Worm (Caenorhabditis elegans): Measurements from ENCODE around the gene Y105C5A.1268.
A peak's percentile ranks its signal among the peaks of the same experiment; 100 is the strongest.
"Not testable (repeated sequence)": the region's sequence is repeated elsewhere in the genome, so short reads cannot be mapped to it uniquely, and the experiment has no call there.

Gene Y105C5A.1268

DNA sequence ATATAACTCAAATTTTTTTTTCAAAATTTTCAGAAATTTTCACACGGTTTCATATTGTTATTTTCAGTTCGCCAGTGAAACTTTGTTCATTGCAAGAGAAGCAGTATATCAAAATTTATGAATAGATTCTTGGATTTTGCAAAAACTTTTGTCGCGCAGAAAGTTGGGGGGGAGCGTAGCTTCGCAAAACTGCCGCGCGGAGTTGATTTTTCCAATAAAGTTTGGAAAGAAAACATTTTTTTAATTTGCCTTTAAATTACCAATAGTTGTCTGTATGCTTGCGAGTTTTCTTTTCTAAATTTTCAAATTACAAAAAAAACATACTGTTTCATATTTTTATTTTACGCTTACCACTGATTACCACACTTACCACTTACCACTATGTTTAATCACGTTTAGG lies 40.0 kb upstream of the Y105C5A.1268 start:
- no peak for TF ChIP-seq nhr-77 (tag; optimal IDR thresholded peaks at IDR 0.05)
- TF ChIP-seq snpc-1.2 (GFP tag; IDR thresholded peaks at IDR 0.05), result peak; percentile 75

DNA sequence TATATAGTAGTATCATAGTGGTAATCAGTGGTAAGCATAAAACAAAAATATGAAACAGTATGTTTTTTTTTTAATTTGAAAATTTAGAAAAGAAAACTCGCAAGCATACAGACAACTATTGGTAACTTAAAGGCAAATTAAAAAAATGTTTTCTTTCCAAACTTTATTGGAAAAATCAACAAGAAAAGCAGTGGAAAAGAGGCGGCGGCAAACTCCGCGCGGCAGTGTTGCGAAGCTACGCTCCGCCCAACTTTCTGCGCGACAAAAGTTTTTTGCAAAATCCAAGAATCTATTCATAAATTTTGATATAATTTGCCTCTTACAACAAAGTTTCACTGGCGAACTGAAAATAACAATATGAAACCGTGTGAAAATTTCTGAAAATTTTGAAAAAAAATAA lies 38.3 kb upstream of the Y105C5A.1268 start:
- TF ChIP-seq ama-1 (optimal IDR thresholded peaks at IDR 0.05) (no peak), snpc-1.2 (GFP tag; IDR thresholded peaks at IDR 0.05) (peak; percentile 82), ceh-28 (tag; optimal IDR thresholded peaks at IDR 0.05) (no peak)

DNA sequence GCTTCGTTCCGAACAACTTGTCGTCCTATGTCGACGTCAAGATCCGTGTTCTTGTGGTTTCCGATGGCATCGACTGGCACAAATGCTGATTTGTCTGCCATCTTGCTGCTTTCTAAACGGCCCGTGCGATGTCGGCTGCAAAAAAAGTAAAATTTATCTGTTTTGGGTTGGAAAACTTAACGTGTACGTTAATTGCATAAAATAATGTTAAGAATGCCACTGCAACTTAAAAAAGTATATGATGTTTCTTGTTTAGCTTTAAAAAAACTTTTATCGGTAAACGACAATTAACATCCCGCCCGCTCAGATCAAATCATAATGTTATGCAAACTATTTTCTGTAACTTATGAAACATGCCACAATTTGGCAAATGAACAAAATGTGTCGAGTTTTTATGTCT lies 35.2 kb upstream of the Y105C5A.1268 start, which contains the start of gene Y105C5A.26:
Gene Y105C5A.26, minus strand, starts transcription at position 101 of the 400 bp plus-strand sequence.
- TF ChIP-seq nhr-77 (tag; optimal IDR thresholded peaks at IDR 0.05); ZK546.5 (tag; optimal IDR thresholded peaks at IDR 0.05); madf-9 (GFP tag; conservative IDR thresholded peaks at IDR 0.05): not testable (repeated sequence)

ce11 chrIV:15677629-15678028 lies 31.4 kb upstream of the Y105C5A.1268 start:
- peak; percentile 81 for TF ChIP-seq snpc-1.2 (GFP tag; IDR thresholded peaks at IDR 0.05)

DNA sequence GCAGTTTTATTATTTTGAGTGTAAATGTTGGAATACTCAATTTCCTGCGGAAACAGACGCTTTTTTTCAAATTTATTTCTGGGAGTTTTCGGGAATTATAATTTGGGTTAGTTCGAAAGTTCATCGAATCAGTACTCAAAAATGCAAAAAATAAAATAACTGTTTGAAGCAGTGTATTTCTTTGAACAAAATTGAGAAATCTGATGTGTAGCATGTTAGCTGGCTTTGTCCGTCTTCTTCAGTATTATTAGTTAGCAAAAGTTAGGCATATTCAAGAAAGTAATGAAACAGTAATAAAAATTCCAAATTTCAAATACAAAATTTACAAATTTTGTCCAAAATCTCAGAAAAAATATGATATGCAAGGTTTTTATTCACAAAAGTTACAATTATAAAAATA lies 30.8 kb upstream of the Y105C5A.1268 start:
- peak; percentile 88 for TF ChIP-seq snpc-1.2 (GFP tag; IDR thresholded peaks at IDR 0.05)

DNA sequence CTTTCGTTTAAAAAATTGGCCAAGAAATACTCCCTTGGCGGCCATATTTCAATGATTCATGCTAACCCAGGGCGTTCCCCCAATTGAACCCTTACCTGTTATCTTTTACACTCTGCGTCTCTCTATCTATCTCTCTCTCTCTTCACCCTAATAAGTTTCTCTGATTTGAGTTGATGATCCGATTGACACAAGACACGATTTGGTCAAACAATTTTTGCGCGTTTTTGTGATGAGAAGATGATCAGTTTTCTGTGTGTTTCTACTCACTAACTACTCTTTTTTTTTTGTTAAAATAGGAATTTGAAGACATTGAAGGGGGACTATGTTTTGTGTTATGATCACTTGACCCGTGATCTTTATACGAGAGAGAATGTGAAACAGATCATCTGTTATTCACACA lies 26.7 kb upstream of the Y105C5A.1268 start:
- TF ChIP-seq mxl-3 (GFP tag; optimal IDR thresholded peaks at IDR 0.05), result no peak
- no peak for TF ChIP-seq nhr-237 (tag; optimal IDR thresholded peaks at IDR 0.05)
- peak; percentile 67 for TF ChIP-seq nhr-28 (tag; optimal IDR thresholded peaks at IDR 0.05)
- TF ChIP-seq attf-4 (tag; optimal IDR thresholded peaks at IDR 0.05), result no peak
- no peak for TF ChIP-seq zag-1 (tag; optimal IDR thresholded peaks at IDR 0.05)
- TF ChIP-seq hlh-30 (tag; optimal IDR thresholded peaks at IDR 0.05; ENCODE audit: insufficient read depth), result peak; percentile 51
- TF ChIP-seq aha-1 (tag), result peak; percentile 74
- peak in 1 of 2 experiments; percentile 45 for TF ChIP-seq unc-62 (GFP tag; optimal IDR thresholded peaks at IDR 0.05 in 1 of 2)
- no peak for TF ChIP-seq unc-62 (tag; optimal IDR thresholded peaks at IDR 0.05)

ce11 chrIV:15658444-15658843 lies 12.2 kb upstream of the Y105C5A.1268 start:
- TF ChIP-seq snpc-1.2 (GFP tag; IDR thresholded peaks at IDR 0.05) (peak; percentile 59; the same call in 1 of the 2 replicates), fkh-10 (GFP tag; optimal IDR thresholded peaks at IDR 0.05) (no peak), daf-12 (tag; optimal IDR thresholded peaks at IDR 0.05) (no peak), T26A8.4 (GFP tag; IDR thresholded peaks at IDR 0.05) (no peak), duxl-1 (tag; optimal IDR thresholded peaks at IDR 0.05; ENCODE audit: poor library complexity) (no peak)

DNA sequence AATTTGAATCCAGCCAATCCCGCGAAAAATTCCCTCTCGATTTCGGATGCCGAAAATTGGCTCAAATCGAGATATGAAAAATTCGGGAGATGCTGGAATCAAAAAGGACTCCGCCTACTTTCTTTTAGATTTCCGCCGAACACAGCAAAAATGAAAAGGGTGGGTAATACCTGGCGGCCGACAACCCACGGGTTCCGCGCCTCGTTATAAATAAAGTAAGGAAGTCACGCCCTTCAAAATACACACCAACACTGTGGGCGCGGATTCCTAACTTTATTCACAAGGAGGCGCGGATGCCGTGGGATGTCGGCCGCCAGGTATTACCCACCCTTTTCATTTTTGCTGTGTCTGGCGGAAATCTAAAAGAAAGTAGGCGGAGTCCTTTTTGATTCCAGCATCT lies 3.0 kb upstream of the Y105C5A.1268 start:
- TF ChIP-seq Y48G9A.11 (GFP tag; IDR thresholded peaks at IDR 0.05) (0 out of 2 replicates have a peak, but pooled peaks have one; percentile 48), snpc-1.2 (GFP tag; IDR thresholded peaks at IDR 0.05) (peak; percentile 99), mdt-29 (GFP tag; IDR thresholded peaks at IDR 0.05) (peak; percentile 70; the same call in 1 of the 2 replicates), F49E8.2 (tag; optimal IDR thresholded peaks at IDR 0.05; ENCODE audit: borderline replicate concordance) (peak; percentile 7)

DNA sequence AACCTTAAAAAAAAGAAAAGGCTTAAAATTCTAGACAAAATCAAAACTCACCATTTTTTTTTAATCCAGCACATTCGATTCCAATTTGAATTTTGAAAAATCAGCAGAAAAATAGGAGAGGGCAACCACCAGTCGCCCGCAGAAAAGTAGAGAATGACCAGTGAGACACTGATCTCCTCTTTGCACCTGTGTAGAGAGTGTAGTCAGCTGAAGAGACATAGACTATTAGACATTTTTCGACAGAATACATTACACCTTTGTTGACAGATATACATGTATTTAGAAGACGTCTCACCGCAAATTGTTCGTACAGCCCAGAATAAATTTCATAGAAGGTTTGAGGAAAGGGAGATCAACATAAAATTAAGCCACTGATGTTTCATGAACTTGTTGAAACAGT lies 2.0 kb upstream of the Y105C5A.1268 start:
- TF ChIP-seq hmg-1.1 (GFP tag; IDR thresholded peaks at IDR 0.05), result peak; percentile 7; the same call in 1 of the 2 replicates
- no peak for TF ChIP-seq sdz-12 (GFP tag; optimal IDR thresholded peaks at IDR 0.05)
- peak; percentile 60 for TF ChIP-seq duxl-1 (tag; optimal IDR thresholded peaks at IDR 0.05; ENCODE audit: poor library complexity)

Data from whole organism, L4 larva.